Worm (Caenorhabditis elegans): ENCODE results near the gene srab-16.

The srab-16 gene

DNA sequence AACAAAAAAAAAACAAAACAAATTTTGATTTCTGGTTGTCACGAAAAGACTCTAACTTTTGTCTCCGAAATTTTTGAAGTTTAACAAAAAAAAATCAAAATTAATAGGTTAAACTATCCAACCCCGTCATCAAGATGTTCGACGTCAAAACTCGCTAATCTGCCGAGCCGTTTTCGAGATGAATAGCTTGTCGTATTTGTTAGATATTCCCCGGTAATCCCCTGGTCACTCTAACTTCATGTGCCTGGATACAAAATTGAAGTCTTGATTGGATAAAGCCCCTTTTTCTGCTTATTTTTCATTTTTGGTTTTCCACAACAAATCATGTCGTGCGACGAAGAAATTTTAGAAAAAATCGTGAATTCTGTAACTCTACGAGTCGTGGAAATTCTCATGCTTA is at the start of gene srab-16:
TSS of gene srab-16 (plus strand) at position 301 of the 400 bp plus-strand sequence.
- no peak for TF ChIP-seq hmg-4 (GFP tag; optimal IDR thresholded peaks at IDR 0.05)
- TF ChIP-seq tra-4 (tag; optimal IDR thresholded peaks at IDR 0.05): no peak
- TF ChIP-seq tbx-37 (GFP tag; conservative IDR thresholded peaks at IDR 0.05): no peak
- TF ChIP-seq ama-1 (optimal IDR thresholded peaks at IDR 0.05): no peak
- TF ChIP-seq hmbx-1 (tag; optimal IDR thresholded peaks at IDR 0.05): no peak
- no peak for TF ChIP-seq scrt-1 (GFP tag; IDR thresholded peaks at IDR 0.05)
- no peak for TF ChIP-seq ceh-13 (GFP tag; optimal IDR thresholded peaks at IDR 0.05)

DNA sequence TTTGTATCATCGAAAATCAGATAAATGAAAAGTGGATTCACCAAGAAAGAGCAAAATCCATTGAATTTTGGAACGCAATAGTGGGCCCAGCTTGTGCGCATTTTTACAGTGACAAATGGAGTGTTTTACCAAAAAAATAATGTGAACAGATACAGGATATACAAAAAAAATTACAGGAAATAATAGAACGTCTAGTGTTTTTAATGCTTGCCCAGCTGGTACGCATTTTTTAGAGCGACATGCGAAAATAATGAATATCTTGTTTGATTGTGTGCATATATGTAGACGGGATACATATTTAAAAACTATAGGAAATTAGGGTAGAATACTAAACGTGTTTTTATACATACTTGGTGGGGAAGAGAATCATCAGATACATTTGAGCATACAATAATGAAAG is 46.4 kb upstream of the srab-16 start, which contains the start of gene srj-25:
TSS of gene srj-25 (minus strand) at position 101 of the 400 bp plus-strand sequence.
- no peak for TF ChIP-seq hmbx-1 (tag; optimal IDR thresholded peaks at IDR 0.05)
- no peak for TF ChIP-seq tra-4 (tag; optimal IDR thresholded peaks at IDR 0.05)
- TF ChIP-seq aly-1 (tag; optimal IDR thresholded peaks at IDR 0.05): no peak
- TF ChIP-seq hmg-4 (GFP tag; optimal IDR thresholded peaks at IDR 0.05): no peak
- TF ChIP-seq hnd-1 (tag; optimal IDR thresholded peaks at IDR 0.05): no peak
- no peak for TF ChIP-seq F13C5.2 (tag; optimal IDR thresholded peaks at IDR 0.05)
- no peak for TF ChIP-seq flt-1 (GFP tag; IDR thresholded peaks at IDR 0.05)
- TF ChIP-seq ama-1 (optimal IDR thresholded peaks at IDR 0.05): no peak
- no peak for TF ChIP-seq B0310.2 (tag; optimal IDR thresholded peaks at IDR 0.05)
- TF ChIP-seq ceh-36 (tag; optimal IDR thresholded peaks at IDR 0.05): no peak
- no peak for TF ChIP-seq tbx-11 (GFP tag; IDR thresholded peaks at IDR 0.05)

DNA sequence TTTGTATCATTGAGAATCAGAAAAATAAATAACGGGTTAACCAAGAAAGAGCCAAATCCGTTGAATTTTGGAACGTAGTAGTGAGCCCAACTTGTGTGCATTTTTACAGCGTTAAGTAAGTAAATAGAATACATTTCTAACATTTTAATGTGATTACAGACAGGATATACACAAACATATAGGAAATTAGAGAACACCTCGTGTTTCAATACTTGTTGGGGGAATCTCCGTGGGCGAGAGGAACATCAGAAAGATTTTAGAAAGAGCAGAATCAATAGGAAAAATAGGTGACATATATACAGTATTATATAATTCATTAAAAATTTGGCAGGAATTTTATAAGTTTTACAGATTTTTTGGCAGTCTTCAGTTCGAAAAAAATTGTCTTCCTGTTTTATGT is 43.8 kb upstream of the srab-16 start, which contains the start of gene srj-24:
TSS of gene srj-24 (minus strand) at position 101 of the 400 bp plus-strand sequence.
- no peak for TF ChIP-seq tbx-11 (GFP tag; IDR thresholded peaks at IDR 0.05)
- no peak for TF ChIP-seq ceh-36 (tag; optimal IDR thresholded peaks at IDR 0.05)
- no peak for TF ChIP-seq ets-7 (tag; optimal IDR thresholded peaks at IDR 0.05)
- TF ChIP-seq ama-1 (optimal IDR thresholded peaks at IDR 0.05): no peak
- TF ChIP-seq tra-4 (tag; optimal IDR thresholded peaks at IDR 0.05): no peak
- no peak for TF ChIP-seq pes-1 (GFP tag; IDR thresholded peaks at IDR 0.05)
- no peak for TF ChIP-seq ceh-13 (GFP tag; optimal IDR thresholded peaks at IDR 0.05)
- TF ChIP-seq sea-1 (GFP tag; conservative IDR thresholded peaks at IDR 0.05): no peak
- TF ChIP-seq F13C5.2 (tag; optimal IDR thresholded peaks at IDR 0.05): no peak
- no peak for TF ChIP-seq tbx-37 (GFP tag; conservative IDR thresholded peaks at IDR 0.05)
- TF ChIP-seq scrt-1 (GFP tag; IDR thresholded peaks at IDR 0.05): no peak
- TF ChIP-seq hmg-4 (GFP tag; optimal IDR thresholded peaks at IDR 0.05): no peak
- TF ChIP-seq B0310.2 (tag; optimal IDR thresholded peaks at IDR 0.05): no peak
- TF ChIP-seq flt-1 (GFP tag; IDR thresholded peaks at IDR 0.05): no peak
- no peak for TF ChIP-seq aly-1 (tag; optimal IDR thresholded peaks at IDR 0.05)

DNA sequence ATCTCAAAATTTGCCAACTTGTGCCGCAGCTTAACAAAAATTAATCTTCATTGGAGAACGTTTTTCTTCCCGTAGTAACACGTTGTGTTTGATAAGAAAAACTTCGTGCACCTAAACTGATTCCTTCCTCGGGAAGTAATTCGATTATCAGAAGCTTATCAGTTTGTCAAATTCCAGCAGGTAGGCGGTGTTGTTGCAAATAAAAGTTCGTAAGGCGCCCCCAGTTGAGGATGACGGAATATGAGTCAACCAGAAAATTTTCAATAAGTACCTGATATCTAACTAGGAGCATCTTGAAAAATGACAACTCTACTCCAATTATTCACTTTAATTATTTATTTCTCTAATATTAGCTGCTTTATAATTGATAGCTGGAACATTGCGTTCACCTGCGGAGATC is 40.7 kb upstream of the srab-16 start, which contains the start of gene C05E4.7:
TSS of gene C05E4.7 (plus strand) at position 301 of the 400 bp plus-strand sequence.
- TF ChIP-seq tra-4 (tag; optimal IDR thresholded peaks at IDR 0.05) (no peak), flt-1 (GFP tag; IDR thresholded peaks at IDR 0.05) (no peak), hmg-4 (GFP tag; optimal IDR thresholded peaks at IDR 0.05) (no peak), tbx-11 (GFP tag; IDR thresholded peaks at IDR 0.05) (no peak), pes-1 (GFP tag; IDR thresholded peaks at IDR 0.05) (no peak), ceh-13 (GFP tag; optimal IDR thresholded peaks at IDR 0.05) (no peak), scrt-1 (GFP tag; IDR thresholded peaks at IDR 0.05) (no peak), tbx-37 (GFP tag; conservative IDR thresholded peaks at IDR 0.05) (no peak), ama-1 (optimal IDR thresholded peaks at IDR 0.05) (no peak), ets-7 (tag; optimal IDR thresholded peaks at IDR 0.05) (no peak), F13C5.2 (tag; optimal IDR thresholded peaks at IDR 0.05) (no peak), hnd-1 (tag; optimal IDR thresholded peaks at IDR 0.05) (no peak), B0310.2 (tag; optimal IDR thresholded peaks at IDR 0.05) (no peak), sea-1 (GFP tag; conservative IDR thresholded peaks at IDR 0.05) (no peak), ceh-36 (tag; optimal IDR thresholded peaks at IDR 0.05) (no peak), aly-1 (tag; optimal IDR thresholded peaks at IDR 0.05) (no peak), hmbx-1 (tag; optimal IDR thresholded peaks at IDR 0.05) (no peak)

DNA sequence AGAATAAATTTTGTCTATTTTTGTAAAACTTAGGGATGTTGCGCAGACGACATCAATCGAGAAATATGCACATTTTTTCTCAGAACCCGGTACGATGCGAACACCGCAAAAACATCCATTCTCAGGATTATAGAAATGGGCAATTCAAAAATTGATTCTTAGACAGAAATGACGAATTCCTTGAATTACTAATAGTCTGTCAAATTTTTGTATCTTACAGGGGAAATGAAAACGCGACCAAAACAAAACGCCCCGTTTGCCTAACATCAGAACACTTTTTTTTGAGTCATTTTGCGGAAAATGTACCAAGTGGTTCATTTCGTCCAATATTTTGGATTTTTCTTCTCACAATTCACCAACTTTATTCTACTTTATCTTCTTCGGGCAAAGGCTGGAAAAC is 39.2 kb upstream of the srab-16 start, which contains the start of gene str-134:
TSS of gene str-134 (plus strand) at position 301 of the 400 bp plus-strand sequence.
- TF ChIP-seq ama-1 (optimal IDR thresholded peaks at IDR 0.05) (no peak), F13C5.2 (tag; optimal IDR thresholded peaks at IDR 0.05) (no peak), flt-1 (GFP tag; IDR thresholded peaks at IDR 0.05) (no peak), tbx-11 (GFP tag; IDR thresholded peaks at IDR 0.05) (no peak), hmg-4 (GFP tag; optimal IDR thresholded peaks at IDR 0.05) (no peak), hmbx-1 (tag; optimal IDR thresholded peaks at IDR 0.05) (no peak), aly-1 (tag; optimal IDR thresholded peaks at IDR 0.05) (no peak), sea-1 (GFP tag; conservative IDR thresholded peaks at IDR 0.05) (no peak), ets-7 (tag; optimal IDR thresholded peaks at IDR 0.05) (no peak), pes-1 (GFP tag; IDR thresholded peaks at IDR 0.05) (no peak), ceh-13 (GFP tag; optimal IDR thresholded peaks at IDR 0.05) (no peak), ceh-36 (tag; optimal IDR thresholded peaks at IDR 0.05) (no peak)

DNA sequence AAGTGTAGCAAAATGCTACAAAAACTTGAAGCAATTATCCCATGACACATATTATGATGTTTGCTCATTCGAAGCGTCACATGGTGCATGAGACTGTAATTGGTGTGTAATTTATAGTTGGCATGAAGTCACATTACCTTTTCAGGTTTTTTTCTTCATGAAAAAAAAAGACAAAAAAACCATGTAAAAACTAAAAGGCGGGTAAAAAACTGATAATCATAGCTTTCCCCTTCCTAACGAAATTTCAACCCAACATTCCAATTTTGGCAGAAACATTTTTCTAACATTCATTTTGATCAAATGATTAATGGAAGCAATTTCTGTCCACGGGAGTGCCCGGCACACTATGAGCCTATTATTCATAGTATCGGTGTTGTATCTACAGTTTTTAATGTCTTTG is 34.5 kb upstream of the srab-16 start, which contains the start of gene sri-4:
TSS of gene sri-4 (plus strand) at position 301 of the 400 bp plus-strand sequence.
- TF ChIP-seq scrt-1 (GFP tag; IDR thresholded peaks at IDR 0.05) (no peak), tbx-37 (GFP tag; conservative IDR thresholded peaks at IDR 0.05) (no peak), tra-4 (tag; optimal IDR thresholded peaks at IDR 0.05) (no peak), tbx-11 (GFP tag; IDR thresholded peaks at IDR 0.05) (no peak), ama-1 (optimal IDR thresholded peaks at IDR 0.05) (no peak), hmbx-1 (tag; optimal IDR thresholded peaks at IDR 0.05) (no peak), B0310.2 (tag; optimal IDR thresholded peaks at IDR 0.05) (no peak), F13C5.2 (tag; optimal IDR thresholded peaks at IDR 0.05) (no peak), sea-1 (GFP tag; conservative IDR thresholded peaks at IDR 0.05) (no peak), pes-1 (GFP tag; IDR thresholded peaks at IDR 0.05) (no peak), aly-1 (tag; optimal IDR thresholded peaks at IDR 0.05) (no peak), hnd-1 (tag; optimal IDR thresholded peaks at IDR 0.05) (no peak)

DNA sequence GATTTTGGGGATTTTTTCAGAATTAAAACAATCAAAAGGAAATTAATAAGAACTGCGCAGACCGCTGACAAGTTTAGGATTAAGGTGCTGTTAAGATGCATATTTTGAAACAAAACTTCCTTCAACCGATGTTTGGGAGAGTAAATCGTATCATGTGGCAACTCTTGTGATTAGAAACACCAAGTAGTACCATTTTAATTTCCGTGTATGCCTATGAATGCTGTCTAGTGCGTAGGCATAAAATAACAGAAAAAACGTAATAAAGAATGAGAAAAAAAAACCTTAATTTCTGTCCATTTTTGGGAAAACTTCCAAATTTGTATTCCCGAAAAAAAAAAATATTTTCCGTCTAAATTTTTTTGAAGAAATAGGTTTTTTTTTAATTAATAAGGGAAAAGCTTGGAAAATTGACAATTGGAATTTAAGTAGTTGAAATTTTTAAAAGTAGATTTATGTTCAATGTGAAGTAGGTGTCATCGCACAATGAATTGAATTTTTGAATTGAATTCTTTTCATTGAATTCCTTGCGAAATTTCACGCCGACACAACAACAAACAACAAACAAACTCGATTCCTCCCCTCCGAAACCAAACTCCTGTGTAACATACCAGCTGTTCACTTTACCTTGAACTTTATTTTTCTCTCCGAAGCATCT is 29.7 kb upstream of the srab-16 start, which contains the start of the genes str-262 and srp-1:
TSS of gene str-262 (minus strand) at position 101 of the 655 bp plus-strand sequence.
TSS of gene srp-1 (plus strand) at position 605 of the 655 bp plus-strand sequence.
- no peak for TF ChIP-seq ceh-13 (GFP tag; optimal IDR thresholded peaks at IDR 0.05)
- TF ChIP-seq scrt-1 (GFP tag; IDR thresholded peaks at IDR 0.05): no peak

Measured in whole organism, early embryonic.